Worm (Caenorhabditis elegans) whole organism, L4/young adult: ENCODE measurements around the gene F02D8.9.

ENCODE experiments used
- W03F9.2 ChIP-seq: fragments of 150-350 bp; optimal IDR thresholded peaks from 2 replicates; lab custom pipeline; 2014; ENCODE audit warnings: missing biosample characterization, missing genetic modification characterization
- dao-5 ChIP-seq: sonication (generic microtip); optimal IDR thresholded peaks from 2 replicates; lab custom pipeline; 2016; ENCODE audit warnings: missing genotype, missing genetic modification characterization, moderate library complexity, missing compliant biosample characterization
- him-1 ChIP-seq: sonication (generic microtip); optimal IDR thresholded peaks from 2 replicates; lab custom pipeline; 2016; ENCODE audit warnings: missing genotype, missing genetic modification reagents, missing genetic modification characterization, missing compliant biosample characterization

ce11 chrV:14971136-14971535 lies 15.6 kb upstream of the F02D8.9 start, which contains the start of gene nlp-59:
- no peak for TF ChIP-seq him-1 (tag; lab: Kevin White, UChicago)
- TF ChIP-seq dao-5 (tag; lab: Kevin White, UChicago), result no peak
- no peak for TF ChIP-seq W03F9.2 (tag; lab: Kevin White, UChicago)
